Worm (Caenorhabditis elegans) whole organism, L1 larva: ENCODE data around the gene Y37E11B.5.

Experiments used
- C16A3.4 ChIP-seq: fragments of 150-350 bp; optimal IDR thresholded peaks from 2 replicates; lab custom pipeline; 2014; ENCODE audit warnings: missing biosample characterization, missing genetic modification characterization
- C34B4.2 ChIP-seq: sonication (generic microtip); optimal IDR thresholded peaks from 2 replicates; lab custom pipeline; 2017; ENCODE audit warnings: mild to moderate bottlenecking, missing genetic modification characterization, missing compliant biosample characterization
- aha-1 ChIP-seq: fragments of 150-350 bp; optimal IDR thresholded peaks from 2 replicates; lab custom pipeline; 2014; ENCODE audit warnings: missing biosample characterization, missing genetic modification characterization
- alr-1 ChIP-seq: fragments of 200-800 bp; sonication (Bioruptor generic); optimal IDR thresholded peaks from 2 replicates; lab custom pipeline; 2018; ENCODE audit warnings: borderline replicate concordance, mild to moderate bottlenecking, missing genetic modification characterization, missing compliant biosample characterization
- ama-1 ChIP-seq: fragments of 150-350 bp; optimal IDR thresholded peaks from 2 replicates; lab custom pipeline; 2014
- ceh-82 ChIP-seq, 3 experiments: fragments of 150-350 bp in 1 of 3; sonication (generic microtip) in 2 of 3; optimal IDR thresholded peaks; 2 replicates each; lab custom pipeline; 2014 to 2017; ENCODE audit warnings: missing biosample characterization in 3 of 3, missing genetic modification characterization in 3 of 3
- ceh-90 ChIP-seq: sonication (generic microtip); optimal IDR thresholded peaks from 2 replicates; lab custom pipeline; 2016; ENCODE audit warnings: missing genetic modification characterization, missing compliant biosample characterization
- ces-1 ChIP-seq: fragments of 150-350 bp; optimal IDR thresholded peaks from 2 replicates; lab custom pipeline; 2014; ENCODE audit warnings: missing biosample characterization, missing genetic modification reagents, missing genetic modification characterization
- dpl-1 ChIP-seq, 3 experiments: fragments of 150-350 bp in 2 of 3; sonication (generic microtip) in 1 of 3; optimal IDR thresholded peaks; 2 replicates each; lab custom pipeline; 2014 to 2017; ENCODE audit warnings: missing biosample characterization in 3 of 3, missing genetic modification characterization in 3 of 3, missing genetic modification reagents in 3 of 3
- efl-1 ChIP-seq, 4 experiments: fragments of 150-350 bp; optimal IDR thresholded peaks in 3 of 4; peaks in 1 of 4; 1 replicate in 1 of 4; 2 replicates in 3 of 4; lab custom pipeline; 2014; ENCODE audit warnings: missing biosample characterization in 2 of 4, missing genetic modification characterization in 2 of 4, missing genetic modification reagents in 2 of 4
- egl-13 ChIP-seq: sonication (generic microtip); optimal IDR thresholded peaks from 2 replicates; lab custom pipeline; 2016; ENCODE audit warnings: missing genotype, missing genetic modification reagents, missing genetic modification characterization, missing compliant biosample characterization
- egl-27 ChIP-seq, 2 experiments: fragments of 150-350 bp in 1 of 2; sonication (generic microtip); optimal IDR thresholded peaks; 3 replicates each; lab custom pipeline; 2017 to 2018; ENCODE audit warnings: missing biosample characterization in 2 of 2, missing genetic modification characterization in 2 of 2, missing genetic modification reagents in 2 of 2
- ets-5 ChIP-seq: fragments of 200-800 bp; sonication (Bioruptor generic); IDR thresholded peaks from 2 replicates; pipeline ENCODE4 v1.3.6; 2022; ENCODE audit warnings: missing genetic modification characterization, missing compliant biosample characterization
- fkh-8 ChIP-seq: sonication (generic microtip); optimal IDR thresholded peaks from 2 replicates; lab custom pipeline; 2016; ENCODE audit warnings: mild to moderate bottlenecking, missing genetic modification characterization, missing compliant biosample characterization
- fos-1 ChIP-seq: fragments of 150-350 bp; optimal IDR thresholded peaks from 2 replicates; lab custom pipeline; 2014; ENCODE audit warnings: missing biosample characterization, missing genetic modification characterization
- hlh-17 ChIP-seq: fragments of 200-800 bp; sonication (Bioruptor generic); optimal IDR thresholded peaks from 2 replicates; lab custom pipeline; 2018; ENCODE audit warnings: missing genetic modification characterization, mild to moderate bottlenecking, missing compliant biosample characterization, moderate library complexity, borderline replicate concordance
- hlh-4 ChIP-seq: sonication (generic microtip); optimal IDR thresholded peaks from 2 replicates; lab custom pipeline; 2016; ENCODE audit warnings: mild to moderate bottlenecking, missing genetic modification characterization, missing compliant biosample characterization
- isw-1 ChIP-seq: fragments of 200-800 bp; sonication (Bioruptor generic); IDR thresholded peaks from 2 replicates; pipeline ENCODE4 v1.3.6; 2022; ENCODE audit warnings: missing genetic modification characterization, missing compliant biosample characterization
- lin-15B ChIP-seq: fragments of 150-350 bp; sonication (generic microtip); optimal IDR thresholded peaks from 3 replicates; lab custom pipeline; 2014; ENCODE audit warnings: missing biosample characterization, missing genetic modification characterization
- lir-3 ChIP-seq: sonication (generic microtip); optimal IDR thresholded peaks from 2 replicates; lab custom pipeline; 2016; ENCODE audit warnings: mild to moderate bottlenecking, missing genetic modification characterization, moderate library complexity, missing compliant biosample characterization; ENCODE audit not compliant: poor library complexity
- lsy-2 ChIP-seq, 2 experiments: fragments of 150-350 bp; optimal IDR thresholded peaks; 2 replicates each; lab custom pipeline; 2014; ENCODE audit warnings: missing biosample characterization in 2 of 2, missing genetic modification characterization in 2 of 2
- mef-2 ChIP-seq: fragments of 150-350 bp; optimal IDR thresholded peaks from 2 replicates; lab custom pipeline; 2014; ENCODE audit warnings: missing biosample characterization, missing genetic modification characterization
- nhr-11 ChIP-seq: fragments of 150-350 bp; optimal IDR thresholded peaks from 2 replicates; lab custom pipeline; 2014; ENCODE audit warnings: missing biosample characterization, missing genetic modification characterization
- nhr-12 ChIP-seq: sonication (generic microtip); optimal IDR thresholded peaks from 2 replicates; lab custom pipeline; 2017; ENCODE audit warnings: missing biosample characterization, missing genetic modification characterization
- nhr-19 ChIP-seq: fragments of 200-800 bp; sonication (Bioruptor generic); conservative IDR thresholded peaks from 2 replicates; pipeline ENCODE4 v1.3.6; 2022; ENCODE audit warnings: missing genetic modification characterization, missing compliant biosample characterization
- nhr-28 ChIP-seq: fragments of 150-350 bp; optimal IDR thresholded peaks from 2 replicates; lab custom pipeline; 2014; ENCODE audit warnings: missing biosample characterization, missing genetic modification characterization
- nhr-47 ChIP-seq: sonication (generic microtip); optimal IDR thresholded peaks from 2 replicates; lab custom pipeline; 2016; ENCODE audit warnings: mild to moderate bottlenecking, missing genetic modification characterization, moderate library complexity, missing compliant biosample characterization
- nhr-71 ChIP-seq: sonication (generic microtip); optimal IDR thresholded peaks from 2 replicates; lab custom pipeline; 2016; ENCODE audit warnings: mild to moderate bottlenecking, missing genetic modification characterization, moderate library complexity, missing compliant biosample characterization
- nhr-76 ChIP-seq: sonication (generic microtip); optimal IDR thresholded peaks from 2 replicates; lab custom pipeline; 2017; ENCODE audit warnings: missing biosample characterization, missing genetic modification characterization
- nhr-77 ChIP-seq: fragments of 150-350 bp; optimal IDR thresholded peaks from 2 replicates; lab custom pipeline; 2014; ENCODE audit warnings: missing biosample characterization, missing genetic modification characterization
- nhr-85 ChIP-seq: sonication (generic microtip); peaks from one replicate; lab custom pipeline; 2016; ENCODE audit warnings: missing genetic modification characterization, inconsistent platforms, missing compliant biosample characterization
- pqm-1 ChIP-seq: sonication (generic microtip); optimal IDR thresholded peaks from 3 replicates; lab custom pipeline; 2017; ENCODE audit warnings: missing biosample characterization, missing genetic modification characterization
- rnt-1 ChIP-seq: sonication (generic microtip); optimal IDR thresholded peaks from 2 replicates; lab custom pipeline; 2016; ENCODE audit warnings: mild to moderate bottlenecking, missing genetic modification characterization, moderate library complexity, missing compliant biosample characterization
- snpc-4 ChIP-seq: fragments of 150-350 bp; optimal IDR thresholded peaks from 2 replicates; lab custom pipeline; 2014; ENCODE audit warnings: missing biosample characterization, missing genetic modification characterization
- snu-23 ChIP-seq: sonication (generic microtip); optimal IDR thresholded peaks from 2 replicates; lab custom pipeline; 2016; ENCODE audit warnings: missing genetic modification characterization, missing compliant biosample characterization
- sox-4 ChIP-seq: sonication (generic microtip); optimal IDR thresholded peaks from 2 replicates; lab custom pipeline; 2016; ENCODE audit warnings: missing genetic modification characterization, missing compliant biosample characterization
- sup-37 ChIP-seq: fragments of 200-800 bp; sonication (Bioruptor generic); optimal IDR thresholded peaks from 2 replicates; lab custom pipeline; 2018; ENCODE audit warnings: mild to moderate bottlenecking, missing genetic modification characterization, missing compliant biosample characterization
- swsn-7 ChIP-seq: sonication (generic microtip); optimal IDR thresholded peaks from 2 replicates; lab custom pipeline; 2016; ENCODE audit warnings: missing genetic modification characterization, missing compliant biosample characterization
- unc-130 ChIP-seq: fragments of 150-350 bp; optimal IDR thresholded peaks from 2 replicates; lab custom pipeline; 2017; ENCODE audit warnings: missing biosample characterization, missing genetic modification characterization, inconsistent platforms
- unc-62 ChIP-seq: fragments of 150-350 bp; optimal IDR thresholded peaks from 2 replicates; lab custom pipeline; 2014; ENCODE audit warnings: missing biosample characterization, missing genetic modification reagents, missing genetic modification characterization
- unc-86 ChIP-seq: sonication (generic microtip); optimal IDR thresholded peaks from 2 replicates; lab custom pipeline; 2016; ENCODE audit warnings: missing genetic modification characterization, missing compliant biosample characterization
- vab-15 ChIP-seq: sonication (generic microtip); optimal IDR thresholded peaks from 2 replicates; lab custom pipeline; 2017; ENCODE audit warnings: missing genotype, mild to moderate bottlenecking, missing genetic modification characterization, missing compliant biosample characterization
- zip-4 ChIP-seq: fragments of 200-800 bp; sonication (Bioruptor generic); optimal IDR thresholded peaks from 2 replicates; lab custom pipeline; 2018; ENCODE audit warnings: mild to moderate bottlenecking, missing genetic modification characterization, moderate library complexity, missing compliant biosample characterization
- ztf-11 ChIP-seq, 2 experiments: sonication (generic microtip); optimal IDR thresholded peaks; 2 replicates each; lab custom pipeline; 2016 to 2017; ENCODE audit warnings: missing genetic modification characterization in 2 of 2, missing biosample characterization in 1 of 2, missing compliant biosample characterization in 1 of 2

Gene Y37E11B.5

ce11 chrIV:3644863-3645378, 46.6 kb upstream of the Y37E11B.5 start (continued):
- TF ChIP-seq nhr-19 (GFP tag; lab: Robert Waterston, UW) (no peak), lin-15B (tag; lab: Kevin White, UChicago) (no peak), unc-62 (GFP tag; lab: Kevin White, UChicago) (no peak), ama-1 (lab: Kevin White, UChicago) (peak; percentile 26), nhr-12 (tag; lab: Kevin White, UChicago) (no peak), aha-1 (no peak), nhr-28 (tag; lab: Kevin White, UChicago) (no peak), pqm-1 (tag; lab: Kevin White, UChicago) (no peak), C16A3.4 (no peak)

- TF ChIP-seq unc-130 (tag; lab: Kevin White, UChicago) (no peak), lir-3 (no peak), ets-5 (no peak), fos-1 (tag; lab: Kevin White, UChicago) (no peak), alr-1 (tag; lab: Kevin White, UChicago) (no peak), nhr-77 (no peak), isw-1 (GFP tag; lab: Robert Waterston, UW) (no peak), zip-4 (GFP tag; lab: Kevin White, UChicago) (no peak), nhr-19 (GFP tag; lab: Robert Waterston, UW) (no peak), fkh-8 (tag; lab: Kevin White, UChicago) (no peak), egl-27 (tag; optimal IDR thresholded peaks at IDR 0.05; lab: Kevin White, UChicago) (no peak), hlh-17 (no peak), egl-13 (tag; lab: Kevin White, UChicago) (no peak), ztf-11 (tag; optimal IDR thresholded peaks at IDR 0.05; lab: Kevin White, UChicago) (no peak), snpc-4 (tag; lab: Kevin White, UChicago) (no peak), nhr-11 (tag; lab: Kevin White, UChicago) (no peak)
These were observed 43.8 kb upstream of the Y37E11B.5 start, which contains the start of gene CC8.3 for ce11 chrIV:3642189-3642588. Gene CC8.3 (minus strand): TSS chrIV:3642289.

ce11 chrIV:3638250-3638926, 40.0 kb upstream of the Y37E11B.5 start:
- TF ChIP-seq efl-1 (optimal IDR thresholded peaks at IDR 0.05; lab: Kevin White, UChicago) (no peak), efl-1 (GFP tag; optimal IDR thresholded peaks at IDR 0.05 in 1 of 2; lab: Kevin White, UChicago) (peak; percentile 13 to 92), C34B4.2 (tag; lab: Kevin White, UChicago) (no peak), dpl-1 (GFP tag; optimal IDR thresholded peaks at IDR 0.05; lab: Kevin White, UChicago) (peak in 1 of 3 experiments; percentile 15)

ce11 chrIV:3636528-3637129, 38.3 kb upstream of the Y37E11B.5 start, which contains the start of gene madf-9:
Gene madf-9 (plus strand): TSS chrIV:3637079.
- peak; percentile 30 to 63 for TF ChIP-seq lsy-2 (tag; optimal IDR thresholded peaks at IDR 0.05; lab: Kevin White, UChicago)
- peak; percentile 30 for TF ChIP-seq sox-4 (tag; lab: Kevin White, UChicago)
- TF ChIP-seq swsn-7 (tag; lab: Kevin White, UChicago) = peak; percentile 73
- no peak for TF ChIP-seq unc-130 (tag; lab: Kevin White, UChicago)
- TF ChIP-seq dpl-1 (GFP tag; optimal IDR thresholded peaks at IDR 0.05; lab: Kevin White, UChicago) = peak in 2 of 3 experiments; percentile 1 to 9
- TF ChIP-seq mef-2 (tag; lab: Kevin White, UChicago) = no peak
- TF ChIP-seq vab-15 (tag; lab: Kevin White, UChicago) = no peak
- TF ChIP-seq zip-4 (GFP tag; lab: Kevin White, UChicago) = no peak
- TF ChIP-seq ceh-90 (tag; lab: Kevin White, UChicago) = no peak
- no peak for TF ChIP-seq nhr-76 (tag; lab: Kevin White, UChicago)
- TF ChIP-seq nhr-11 (tag; lab: Kevin White, UChicago) = no peak
- TF ChIP-seq unc-86 (tag; lab: Kevin White, UChicago) = peak; percentile 71
- peak; percentile 87 for TF ChIP-seq nhr-71
- no peak for TF ChIP-seq ces-1 (GFP tag; lab: Kevin White, UChicago)
- TF ChIP-seq ama-1 (lab: Kevin White, UChicago) = no peak
- TF ChIP-seq ceh-82 (tag; optimal IDR thresholded peaks at IDR 0.05; lab: Kevin White, UChicago) = peak; percentile 4 to 35 (median 22)
- TF ChIP-seq hlh-4 = no peak
- peak; percentile 13 for TF ChIP-seq sup-37 (GFP tag; lab: Kevin White, UChicago)
- no peak for TF ChIP-seq nhr-12 (tag; lab: Kevin White, UChicago)
- TF ChIP-seq nhr-47 (tag; lab: Kevin White, UChicago) = peak; percentile 79
- peak; percentile 81 for TF ChIP-seq snu-23 (GFP tag; lab: Kevin White, UChicago)
- peak; percentile 82 for TF ChIP-seq nhr-85 (tag; lab: Kevin White, UChicago)
- TF ChIP-seq aha-1 = no peak
- no peak for TF ChIP-seq egl-27 (tag; optimal IDR thresholded peaks at IDR 0.05; lab: Kevin White, UChicago)
- TF ChIP-seq rnt-1 = peak; percentile 56
- no peak for TF ChIP-seq lir-3
